Worm (Caenorhabditis elegans) whole organism, mixed stage, embryonic: Measurements from ENCODE around the gene mdt-20.
A peak's percentile ranks its signal among the peaks of the same experiment; 100 is the strongest.

ENCODE experiments used
- M03D4.4 ChIP-seq: sonication (generic microtip); optimal IDR thresholded peaks from 2 replicates; lab custom pipeline; 2017; ENCODE audit warnings: mild to moderate bottlenecking, missing genetic modification characterization, missing compliant biosample characterization
- bed-3 ChIP-seq: fragments of 200-800 bp; sonication (Bioruptor generic); optimal IDR thresholded peaks from 3 replicates; lab custom pipeline; 2018; ENCODE audit warnings: mild to moderate bottlenecking, missing genetic modification characterization, moderate library complexity, missing compliant biosample characterization
- blmp-1 ChIP-seq: fragments of 150-350 bp; optimal IDR thresholded peaks from 2 replicates; lab custom pipeline; 2014; ENCODE audit warnings: missing biosample characterization, missing genetic modification characterization
- ceh-39 ChIP-seq: fragments of 150-350 bp; optimal IDR thresholded peaks from 2 replicates; lab custom pipeline; 2014; ENCODE audit warnings: missing biosample characterization, missing genetic modification characterization
- ceh-43 ChIP-seq: fragments of 200-800 bp; sonication (Bioruptor generic); optimal IDR thresholded peaks from 2 replicates; lab custom pipeline; 2018; ENCODE audit warnings: mild to moderate bottlenecking, missing genetic modification characterization, moderate library complexity, missing compliant biosample characterization
- ceh-83 ChIP-seq: fragments of 200-800 bp; sonication (Bioruptor generic); optimal IDR thresholded peaks from 2 replicates; lab custom pipeline; 2018; ENCODE audit warnings: mild to moderate bottlenecking, missing genetic modification characterization, missing compliant biosample characterization
- ces-1 ChIP-seq: fragments of 150-350 bp; optimal IDR thresholded peaks from 2 replicates; lab custom pipeline; 2014; ENCODE audit warnings: missing biosample characterization, missing genetic modification reagents, missing genetic modification characterization
- drap-1 ChIP-seq: fragments of 200-800 bp; sonication (Bioruptor generic); optimal IDR thresholded peaks from 3 replicates; lab custom pipeline; 2018; ENCODE audit warnings: mild to moderate bottlenecking, missing genetic modification characterization, missing compliant biosample characterization
- elt-1 ChIP-seq: sonication (generic microtip); optimal IDR thresholded peaks from 2 replicates; lab custom pipeline; 2017; ENCODE audit warnings: missing genetic modification characterization, mild to moderate bottlenecking, missing compliant biosample characterization, antibody characterized with exemption, moderate library complexity, borderline replicate concordance; ENCODE audit not compliant: insufficient read depth
- elt-3 ChIP-seq: fragments of 150-350 bp; optimal IDR thresholded peaks from 2 replicates; lab custom pipeline; 2014; ENCODE audit warnings: missing biosample characterization, missing genetic modification characterization
- flh-1 ChIP-seq: fragments of 200-800 bp; sonication (Bioruptor generic); optimal IDR thresholded peaks from 2 replicates; lab custom pipeline; 2018; ENCODE audit warnings: mild to moderate bottlenecking, missing genetic modification characterization, moderate library complexity, missing compliant biosample characterization
- ham-2 ChIP-seq: fragments of 200-800 bp; sonication (Bioruptor generic); optimal IDR thresholded peaks from 2 replicates; lab custom pipeline; 2018; ENCODE audit warnings: mild to moderate bottlenecking, missing genetic modification characterization, missing compliant biosample characterization
- hlh-1 ChIP-seq: fragments of 150-350 bp; optimal IDR thresholded peaks from 2 replicates; lab custom pipeline; 2014; ENCODE audit warnings: missing biosample characterization, missing genetic modification reagents, missing genetic modification characterization
- lin-13 ChIP-seq: fragments of 150-350 bp; optimal IDR thresholded peaks from 2 replicates; lab custom pipeline; 2014; ENCODE audit warnings: missing biosample characterization, missing genetic modification characterization
- lin-32 ChIP-seq: fragments of 200-800 bp; sonication (Bioruptor generic); optimal IDR thresholded peaks from 2 replicates; lab custom pipeline; 2018; ENCODE audit warnings: mild to moderate bottlenecking, missing genetic modification characterization, missing compliant biosample characterization
- lsy-2 ChIP-seq: fragments of 150-350 bp; optimal IDR thresholded peaks from 2 replicates; lab custom pipeline; 2014; ENCODE audit warnings: missing biosample characterization, missing genetic modification characterization
- mab-5 ChIP-seq: fragments of 150-350 bp; optimal IDR thresholded peaks from 2 replicates; lab custom pipeline; 2014; ENCODE audit warnings: missing biosample characterization, missing genetic modification characterization
- mep-1 ChIP-seq: fragments of 150-350 bp; optimal IDR thresholded peaks from 2 replicates; lab custom pipeline; 2017; ENCODE audit warnings: missing biosample characterization, missing genetic modification reagents, missing genetic modification characterization, inconsistent platforms
- nhr-12 ChIP-seq: fragments of 150-350 bp; optimal IDR thresholded peaks from 2 replicates; lab custom pipeline; 2014; ENCODE audit warnings: missing biosample characterization, missing genetic modification characterization
- nhr-2 ChIP-seq: fragments of 150-350 bp; optimal IDR thresholded peaks from 2 replicates; lab custom pipeline; 2014; ENCODE audit warnings: missing biosample characterization, missing genetic modification characterization
- nhr-237 ChIP-seq: fragments of 150-350 bp; optimal IDR thresholded peaks from 2 replicates; lab custom pipeline; 2014; ENCODE audit warnings: missing biosample characterization, missing genetic modification characterization
- nhr-28 ChIP-seq: fragments of 150-350 bp; optimal IDR thresholded peaks from 2 replicates; lab custom pipeline; 2014; ENCODE audit warnings: missing biosample characterization, missing genetic modification characterization
- nhr-76 ChIP-seq: sonication (generic microtip); optimal IDR thresholded peaks from 2 replicates; lab custom pipeline; 2017; ENCODE audit warnings: missing biosample characterization, missing genetic modification characterization
- pha-4 ChIP-seq: fragments of 150-350 bp; optimal IDR thresholded peaks from 2 replicates; lab custom pipeline; 2018; ENCODE audit warnings: missing biosample characterization, missing genetic modification reagents, missing genetic modification characterization
- sem-2 ChIP-seq: fragments of 200-800 bp; sonication (Bioruptor generic); optimal IDR thresholded peaks from 2 replicates; lab custom pipeline; 2018; ENCODE audit warnings: mild to moderate bottlenecking, missing genetic modification characterization, missing compliant biosample characterization
- snpc-4 ChIP-seq: fragments of 150-350 bp; optimal IDR thresholded peaks from 2 replicates; lab custom pipeline; 2014; ENCODE audit warnings: missing biosample characterization, missing genetic modification characterization
- sptf-1 ChIP-seq: sonication (generic microtip); optimal IDR thresholded peaks from 2 replicates; lab custom pipeline; 2017; ENCODE audit warnings: mild to moderate bottlenecking, missing genetic modification characterization, moderate library complexity, missing compliant biosample characterization
- tbx-8 ChIP-seq: fragments of 200-800 bp; sonication (Bioruptor generic); optimal IDR thresholded peaks from 2 replicates; lab custom pipeline; 2018; ENCODE audit warnings: mild to moderate bottlenecking, missing genetic modification characterization, moderate library complexity, missing compliant biosample characterization
- unc-120 ChIP-seq: sonication (generic microtip); optimal IDR thresholded peaks from 2 replicates; lab custom pipeline; 2017; ENCODE audit warnings: missing genetic modification characterization, missing compliant biosample characterization; ENCODE audit not compliant: poor library complexity, severe bottlenecking
- unc-62 ChIP-seq: fragments of 150-350 bp; optimal IDR thresholded peaks from 2 replicates; lab custom pipeline; 2014; ENCODE audit warnings: missing biosample characterization, missing genetic modification reagents, missing genetic modification characterization
- zip-8 ChIP-seq: fragments of 150-350 bp; optimal IDR thresholded peaks from 2 replicates; lab custom pipeline; 2014; ENCODE audit warnings: missing biosample characterization, missing genetic modification characterization
- ztf-11 ChIP-seq: fragments of 150-350 bp; optimal IDR thresholded peaks from 2 replicates; lab custom pipeline; 2014; ENCODE audit warnings: missing biosample characterization, missing genetic modification characterization

Gene mdt-20

ce11 chrIV:1163126-1163525 lies 24.5 kb upstream of the mdt-20 start, which contains the start of gene C50A2.7:
TSS of gene C50A2.7 (plus strand) at chrIV:1163426.
- TF ChIP-seq sptf-1 (no peak), nhr-237 (tag; lab: Kevin White, UChicago) (no peak), ces-1 (no peak), unc-120 (tag; lab: Kevin White, UChicago) (no peak), ceh-39 (tag; lab: Kevin White, UChicago) (no peak), flh-1 (GFP tag; lab: Kevin White, UChicago) (no peak), M03D4.4 (no peak), elt-1 (tag; lab: Kevin White, UChicago) (no peak)

ce11 chrIV:1167352-1167751 lies 20.2 kb upstream of the mdt-20 start:
- no peak for TF ChIP-seq nhr-28 (tag; lab: Kevin White, UChicago)
- TF ChIP-seq unc-62 (GFP tag; lab: Kevin White, UChicago): no peak
- no peak for TF ChIP-seq elt-3 (tag; lab: Kevin White, UChicago)
- TF ChIP-seq bed-3 (GFP tag; lab: Kevin White, UChicago): no peak
- no peak for TF ChIP-seq pha-4 (tag; lab: Kevin White, UChicago)
- TF ChIP-seq lin-13 (tag; lab: Kevin White, UChicago): no peak
- no peak for TF ChIP-seq M03D4.4
- no peak for TF ChIP-seq ces-1

ce11 chrIV:1168311-1168965 lies 19.2 kb upstream of the mdt-20 start:
- no peak for TF ChIP-seq drap-1 (GFP tag; lab: Kevin White, UChicago)
- TF ChIP-seq ham-2: no peak
- no peak for TF ChIP-seq lsy-2 (tag; lab: Kevin White, UChicago)
- no peak for TF ChIP-seq elt-3 (tag; lab: Kevin White, UChicago)
- TF ChIP-seq ztf-11: no peak
- peak; percentile 44 for TF ChIP-seq ces-1
- no peak for TF ChIP-seq zip-8 (tag; lab: Kevin White, UChicago)
- no peak for TF ChIP-seq ceh-83 (GFP tag; lab: Kevin White, UChicago)
- TF ChIP-seq bed-3 (GFP tag; lab: Kevin White, UChicago): no peak
- TF ChIP-seq nhr-12 (tag; lab: Kevin White, UChicago): no peak
- peak; percentile 43 for TF ChIP-seq sptf-1
- no peak for TF ChIP-seq nhr-28 (tag; lab: Kevin White, UChicago)
- TF ChIP-seq nhr-2 (tag; lab: Kevin White, UChicago): no peak
- TF ChIP-seq sem-2 (GFP tag; lab: Kevin White, UChicago): no peak
- TF ChIP-seq hlh-1: no peak
- TF ChIP-seq unc-62 (GFP tag; lab: Kevin White, UChicago): peak; percentile 3
- no peak for TF ChIP-seq mep-1
- no peak for TF ChIP-seq snpc-4
- peak; percentile 31 for TF ChIP-seq M03D4.4
- no peak for TF ChIP-seq lin-13 (tag; lab: Kevin White, UChicago)
- TF ChIP-seq blmp-1: no peak
- TF ChIP-seq flh-1 (GFP tag; lab: Kevin White, UChicago): no peak

ce11 chrIV:1170408-1170807 lies 17.2 kb upstream of the mdt-20 start, which contains the start of gene cec-2:
TSS of gene cec-2 (plus strand) at chrIV:1170708.
- no peak for TF ChIP-seq nhr-28 (tag; lab: Kevin White, UChicago)
- no peak for TF ChIP-seq ceh-83 (GFP tag; lab: Kevin White, UChicago)
- TF ChIP-seq nhr-237 (tag; lab: Kevin White, UChicago): no peak
- TF ChIP-seq elt-3 (tag; lab: Kevin White, UChicago): no peak
- TF ChIP-seq ceh-43 (GFP tag; lab: Kevin White, UChicago): no peak
- no peak for TF ChIP-seq snpc-4
- TF ChIP-seq unc-62 (GFP tag; lab: Kevin White, UChicago): no peak
- TF ChIP-seq unc-120 (tag; lab: Kevin White, UChicago): no peak
- TF ChIP-seq lin-13 (tag; lab: Kevin White, UChicago): no peak
- no peak for TF ChIP-seq lsy-2 (tag; lab: Kevin White, UChicago)
- no peak for TF ChIP-seq pha-4 (tag; lab: Kevin White, UChicago)
- no peak for TF ChIP-seq nhr-12 (tag; lab: Kevin White, UChicago)
- no peak for TF ChIP-seq drap-1 (GFP tag; lab: Kevin White, UChicago)
- no peak for TF ChIP-seq M03D4.4
- TF ChIP-seq nhr-2 (tag; lab: Kevin White, UChicago): no peak
- no peak for TF ChIP-seq blmp-1
- no peak for TF ChIP-seq ztf-11
- TF ChIP-seq ces-1: no peak
- no peak for TF ChIP-seq tbx-8
- no peak for TF ChIP-seq elt-1 (tag; lab: Kevin White, UChicago)

ce11 chrIV:1174411-1174810 lies 13.2 kb upstream of the mdt-20 start:
- TF ChIP-seq zip-8 (tag; lab: Kevin White, UChicago) (no peak), elt-1 (tag; lab: Kevin White, UChicago) (no peak), tbx-8 (no peak), lin-32 (GFP tag; lab: Kevin White, UChicago) (no peak), mab-5 (tag; lab: Kevin White, UChicago) (no peak), ceh-43 (GFP tag; lab: Kevin White, UChicago) (no peak), snpc-4 (no peak), unc-120 (tag; lab: Kevin White, UChicago) (no peak), sem-2 (GFP tag; lab: Kevin White, UChicago) (no peak), ceh-83 (GFP tag; lab: Kevin White, UChicago) (no peak), nhr-2 (tag; lab: Kevin White, UChicago) (no peak), ham-2 (no peak), bed-3 (GFP tag; lab: Kevin White, UChicago) (no peak), ces-1 (no peak), sptf-1 (no peak), unc-62 (GFP tag; lab: Kevin White, UChicago) (no peak), lsy-2 (tag; lab: Kevin White, UChicago) (no peak), hlh-1 (no peak), lin-13 (tag; lab: Kevin White, UChicago) (no peak), nhr-76 (no peak)
